Worm (Caenorhabditis elegans) whole organism, young adult: ENCODE measurements around the gene hex-3.
A peak's percentile ranks its signal among the peaks of the same experiment; 100 is the strongest.

Source experiments
- B0019.2 ChIP-seq: fragments of 200-800 bp; sonication (Bioruptor generic); conservative IDR thresholded peaks from 2 replicates; pipeline ENCODE4 v1.3.6; 2022; ENCODE audit warnings: missing genetic modification reagents, missing genetic modification characterization, missing compliant biosample characterization
- B0035.1 ChIP-seq: sonication (generic microtip); optimal IDR thresholded peaks from 2 replicates; lab custom pipeline; 2016; ENCODE audit warnings: missing genetic modification characterization, mild to moderate bottlenecking, missing compliant biosample characterization, missing genotype, missing genetic modification reagents
- B0336.3 ChIP-seq: fragments of 200-800 bp; sonication (Bioruptor generic); IDR thresholded peaks from 2 replicates; pipeline ENCODE4 v1.3.6; 2022; ENCODE audit warnings: missing genetic modification characterization, missing compliant biosample characterization
- D2030.7 ChIP-seq: fragments of 200-800 bp; sonication (Bioruptor generic); IDR thresholded peaks from 2 replicates; pipeline ENCODE4 v1.3.6; 2022; ENCODE audit warnings: missing genetic modification reagents, missing genetic modification characterization, missing compliant biosample characterization
- F33H1.4 ChIP-seq: fragments of 200-800 bp; sonication (Bioruptor generic); IDR thresholded peaks from 2 replicates; pipeline ENCODE4 v1.3.6; 2022; ENCODE audit warnings: missing genetic modification reagents, missing genetic modification characterization, missing compliant biosample characterization
- F37B4.10 ChIP-seq: fragments of 200-800 bp; sonication (Bioruptor generic); IDR thresholded peaks from 2 replicates; pipeline ENCODE4 v1.3.6; 2022; ENCODE audit warnings: missing genetic modification characterization, missing compliant biosample characterization
- F52B5.7 ChIP-seq: sonication (generic microtip); optimal IDR thresholded peaks from 2 replicates; lab custom pipeline; 2016; ENCODE audit warnings: mild to moderate bottlenecking, missing genetic modification characterization, missing compliant biosample characterization
- F57A8.1 ChIP-seq: fragments of 200-800 bp; sonication (Bioruptor generic); optimal IDR thresholded peaks from 2 replicates; lab custom pipeline; 2018; ENCODE audit warnings: mild to moderate bottlenecking, missing genetic modification characterization, moderate library complexity, missing compliant biosample characterization
- K11D2.4 ChIP-seq: fragments of 200-800 bp; sonication (Bioruptor generic); IDR thresholded peaks from 2 replicates; pipeline ENCODE4 v1.3.6; 2022; ENCODE audit warnings: missing genetic modification reagents, missing genetic modification characterization, missing compliant biosample characterization
- K12H6.12 ChIP-seq: fragments of 200-800 bp; sonication (Bioruptor generic); optimal IDR thresholded peaks from 2 replicates; lab custom pipeline; 2018; ENCODE audit warnings: mild to moderate bottlenecking, missing genetic modification characterization, missing compliant biosample characterization
- Y53F4B.3 ChIP-seq: fragments of 200-800 bp; sonication (Bioruptor generic); IDR thresholded peaks from 2 replicates; pipeline ENCODE4 v1.3.6; 2022; ENCODE audit warnings: missing genetic modification reagents, missing genetic modification characterization, missing compliant biosample characterization
- Y79H2A.3 ChIP-seq: fragments of 200-800 bp; sonication (Bioruptor generic); conservative IDR thresholded peaks from 2 replicates; pipeline ENCODE4 v1.3.6; 2022; ENCODE audit warnings: missing genetic modification reagents, missing genetic modification characterization, missing compliant biosample characterization
- Y95B8A.8 ChIP-seq: fragments of 200-800 bp; sonication (Bioruptor generic); IDR thresholded peaks from 2 replicates; pipeline ENCODE4 v1.3.6; 2022; ENCODE audit warnings: missing genetic modification reagents, missing genetic modification characterization, missing compliant biosample characterization
- ama-1 ChIP-seq, 3 experiments: fragments of 150-350 bp in 1 of 3; sonication (generic microtip) in 2 of 3; optimal IDR thresholded peaks; 2 replicates each; lab custom pipeline; 2014 to 2018; ENCODE audit warnings: missing biosample characterization in 2 of 3, missing genetic modification characterization in 2 of 3, missing genetic modification reagents in 2 of 3
- aptf-3 ChIP-seq: fragments of 200-800 bp; sonication (Bioruptor generic); IDR thresholded peaks from 2 replicates; pipeline ENCODE4 v1.3.6; 2022; ENCODE audit warnings: missing genetic modification characterization, missing compliant biosample characterization
- atf-7 ChIP-seq: sonication (generic microtip); optimal IDR thresholded peaks from 2 replicates; lab custom pipeline; 2017; ENCODE audit warnings: mild to moderate bottlenecking, missing genetic modification characterization, missing compliant biosample characterization
- athp-1 ChIP-seq: sonication (generic microtip); optimal IDR thresholded peaks from 2 replicates; lab custom pipeline; 2017; ENCODE audit warnings: mild to moderate bottlenecking, missing genetic modification characterization, missing compliant biosample characterization
- attf-5 ChIP-seq: fragments of 200-800 bp; sonication (Bioruptor generic); optimal IDR thresholded peaks from 2 replicates; lab custom pipeline; 2018; ENCODE audit warnings: mild to moderate bottlenecking, missing genetic modification characterization, missing compliant biosample characterization
- cebp-2 ChIP-seq: fragments of 200-800 bp; sonication (Bioruptor generic); IDR thresholded peaks from 2 replicates; pipeline ENCODE4 v1.3.6; 2022; ENCODE audit warnings: missing genetic modification characterization, missing compliant biosample characterization
- ceh-100 ChIP-seq: fragments of 200-800 bp; sonication (Bioruptor generic); IDR thresholded peaks from 2 replicates; pipeline ENCODE4 v1.3.6; 2022; ENCODE audit warnings: missing genetic modification reagents, missing genetic modification characterization, missing compliant biosample characterization
- ceh-91 ChIP-seq: fragments of 200-800 bp; sonication (Bioruptor generic); IDR thresholded peaks from 2 replicates; pipeline ENCODE4 v1.3.6; 2022; ENCODE audit warnings: missing genetic modification reagents, missing genetic modification characterization, missing compliant biosample characterization
- dox-1 ChIP-seq: fragments of 200-800 bp; sonication (Bioruptor generic); IDR thresholded peaks from 2 replicates; pipeline ENCODE4 v1.3.6; 2022; ENCODE audit warnings: missing genetic modification reagents, missing genetic modification characterization, missing compliant biosample characterization
- efl-1 ChIP-seq: fragments of 150-350 bp; optimal IDR thresholded peaks from 2 replicates; lab custom pipeline; 2014; ENCODE audit warnings: missing biosample characterization, missing genetic modification reagents, missing genetic modification characterization
- ekl-4 ChIP-seq: fragments of 200-800 bp; sonication (Bioruptor generic); IDR thresholded peaks from 2 replicates; pipeline ENCODE4 v1.3.6; 2022; ENCODE audit warnings: missing genetic modification reagents, missing genetic modification characterization, missing compliant biosample characterization
- gei-17 ChIP-seq: fragments of 200-800 bp; sonication (Bioruptor generic); optimal IDR thresholded peaks from 2 replicates; lab custom pipeline; 2018; ENCODE audit warnings: mild to moderate bottlenecking, missing genetic modification characterization, missing compliant biosample characterization
- him-1 ChIP-seq: sonication (generic microtip); optimal IDR thresholded peaks from 2 replicates; lab custom pipeline; 2016; ENCODE audit warnings: missing genotype, missing genetic modification reagents, missing genetic modification characterization, missing compliant biosample characterization
- hmg-1.2 ChIP-seq: fragments of 200-800 bp; sonication (Bioruptor generic); IDR thresholded peaks from 2 replicates; pipeline ENCODE4 v1.3.6; 2022; ENCODE audit warnings: missing genetic modification reagents, missing genetic modification characterization, missing compliant biosample characterization
- hmg-20 ChIP-seq: fragments of 200-800 bp; sonication (Bioruptor generic); IDR thresholded peaks from 2 replicates; pipeline ENCODE4 v1.3.6; 2022; ENCODE audit warnings: missing genetic modification reagents, missing genetic modification characterization, missing compliant biosample characterization
- hsf-1 ChIP-seq: fragments of 200-800 bp; sonication (Bioruptor generic); IDR thresholded peaks from 2 replicates; pipeline ENCODE4 v1.3.6; 2022; ENCODE audit warnings: missing genetic modification reagents, missing genetic modification characterization, missing compliant biosample characterization
- lag-1 ChIP-seq: fragments of 200-800 bp; sonication (Bioruptor generic); IDR thresholded peaks from 2 replicates; pipeline ENCODE4 v1.3.6; 2022; ENCODE audit warnings: missing genetic modification reagents, missing genetic modification characterization, missing compliant biosample characterization
- let-526 ChIP-seq: fragments of 200-800 bp; sonication (Bioruptor generic); IDR thresholded peaks from 2 replicates; pipeline ENCODE4 v1.3.6; 2022; ENCODE audit warnings: missing genetic modification reagents, missing genetic modification characterization, missing compliant biosample characterization
- lin-35 ChIP-seq, 3 experiments: fragments of 150-350 bp in 2 of 3; sonication (generic microtip) in 1 of 3; optimal IDR thresholded peaks; 2 replicates each; lab custom pipeline; 2014 to 2018; ENCODE audit warnings: missing biosample characterization in 3 of 3, missing genetic modification characterization in 3 of 3, missing genetic modification reagents in 3 of 3
- lin-40 ChIP-seq: sonication (generic microtip); optimal IDR thresholded peaks from 2 replicates; lab custom pipeline; 2016; ENCODE audit warnings: missing genetic modification characterization, mild to moderate bottlenecking, missing compliant biosample characterization, missing genotype, missing genetic modification reagents
- lin-54 ChIP-seq: fragments of 200-800 bp; sonication (Bioruptor generic); optimal IDR thresholded peaks from 2 replicates; lab custom pipeline; 2018; ENCODE audit warnings: mild to moderate bottlenecking, missing genetic modification characterization, missing compliant biosample characterization
- lir-1 ChIP-seq: fragments of 200-800 bp; sonication (Bioruptor generic); conservative IDR thresholded peaks from 2 replicates; pipeline ENCODE4 v1.3.6; 2022; ENCODE audit warnings: missing genetic modification reagents, missing genetic modification characterization, missing compliant biosample characterization
- madf-3 ChIP-seq: fragments of 200-800 bp; sonication (Bioruptor generic); IDR thresholded peaks from 2 replicates; pipeline ENCODE4 v1.3.6; 2022; ENCODE audit warnings: missing genetic modification reagents, missing genetic modification characterization, missing compliant biosample characterization
- madf-6 ChIP-seq: fragments of 200-800 bp; sonication (Bioruptor generic); IDR thresholded peaks from 2 replicates; pipeline ENCODE4 v1.3.6; 2022; ENCODE audit warnings: missing genetic modification reagents, missing genetic modification characterization, missing compliant biosample characterization
- madf-8 ChIP-seq: fragments of 200-800 bp; sonication (Bioruptor generic); conservative IDR thresholded peaks from 2 replicates; pipeline ENCODE4 v1.3.6; 2022; ENCODE audit warnings: missing genetic modification reagents, missing genetic modification characterization, missing compliant biosample characterization
- mcd-1 ChIP-seq: fragments of 200-800 bp; sonication (Bioruptor generic); IDR thresholded peaks from 2 replicates; pipeline ENCODE4 v1.3.6; 2022; ENCODE audit warnings: missing genetic modification reagents, missing genetic modification characterization, missing compliant biosample characterization
- mxl-1 ChIP-seq: sonication (generic microtip); optimal IDR thresholded peaks from 2 replicates; lab custom pipeline; 2016; ENCODE audit warnings: missing genetic modification characterization, missing compliant biosample characterization
- nfya-1 ChIP-seq: sonication (generic microtip); optimal IDR thresholded peaks from 2 replicates; lab custom pipeline; 2017; ENCODE audit warnings: antibody characterized with exemption, missing compliant biosample characterization, missing genetic modification characterization, borderline replicate concordance; ENCODE audit not compliant: insufficient read depth
- nhr-90 ChIP-seq: sonication (generic microtip); optimal IDR thresholded peaks from 2 replicates; lab custom pipeline; 2016; ENCODE audit warnings: missing genotype, mild to moderate bottlenecking, missing genetic modification characterization, missing compliant biosample characterization
- xnd-1 ChIP-seq: sonication (generic microtip); optimal IDR thresholded peaks from 2 replicates; lab custom pipeline; 2016; ENCODE audit warnings: missing genotype, missing genetic modification reagents, missing genetic modification characterization, missing compliant biosample characterization
- zim-3 ChIP-seq: sonication (generic microtip); optimal IDR thresholded peaks from 2 replicates; lab custom pipeline; 2017; ENCODE audit warnings: mild to moderate bottlenecking, missing genetic modification characterization, moderate library complexity, missing compliant biosample characterization
- ztf-25 ChIP-seq: fragments of 200-800 bp; sonication (Bioruptor generic); IDR thresholded peaks from 2 replicates; pipeline ENCODE4 v1.3.6; 2022; ENCODE audit warnings: missing genetic modification reagents, missing genetic modification characterization, missing compliant biosample characterization
- ztf-6 ChIP-seq: fragments of 200-800 bp; sonication (Bioruptor generic); IDR thresholded peaks from 2 replicates; pipeline ENCODE4 v1.3.6; 2022; ENCODE audit warnings: missing genetic modification reagents, missing genetic modification characterization, missing compliant biosample characterization

hex-3 gene

DNA sequence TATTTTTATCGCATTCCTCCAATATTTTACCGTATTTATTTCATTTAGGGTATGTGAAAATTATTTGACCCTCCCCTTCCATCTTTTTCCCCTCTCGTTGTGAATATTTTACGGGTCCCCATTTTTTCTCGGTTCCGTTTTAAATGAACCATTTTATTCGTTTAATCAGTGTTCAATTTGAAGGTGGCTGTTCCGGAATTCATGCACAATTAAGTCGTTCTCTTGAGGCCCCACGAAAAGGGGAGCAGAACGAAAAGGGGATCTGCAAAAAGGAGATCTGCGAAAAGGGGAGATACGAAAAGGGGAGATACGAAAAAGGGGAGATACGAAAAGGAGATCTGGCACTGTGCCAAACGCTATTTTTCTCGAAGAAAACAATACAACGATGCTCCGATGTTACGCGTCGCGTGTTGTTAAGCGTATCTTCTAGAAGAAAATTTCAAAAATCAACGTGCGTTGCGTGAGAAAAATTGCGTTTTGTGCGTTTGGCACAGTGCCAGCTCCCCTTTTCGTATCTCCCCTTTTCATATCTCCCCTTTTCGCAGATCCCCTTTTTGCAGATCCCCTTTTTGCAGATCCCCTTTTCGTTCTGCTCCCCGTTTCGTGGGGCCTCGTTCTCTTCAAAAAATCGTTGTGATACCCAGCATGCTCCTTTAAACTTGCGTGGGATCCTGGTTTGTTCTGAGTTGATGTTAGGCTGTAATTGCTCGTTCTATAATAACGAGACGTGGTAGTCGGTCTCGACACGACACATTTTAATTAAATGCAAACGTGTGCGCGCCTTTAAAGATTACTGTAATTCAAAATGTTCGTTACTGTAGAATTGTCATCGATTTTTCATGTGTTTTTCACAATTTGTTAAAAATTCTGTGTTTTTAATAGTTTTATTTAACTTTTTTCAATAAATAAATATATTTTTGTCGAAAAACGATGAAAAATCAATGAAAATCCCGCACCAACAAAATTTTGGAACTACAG lies 37.9 kb upstream of the hex-3 start (continued):
- TF ChIP-seq zim-3 (tag; lab: Kevin White, UChicago), result no peak
- no peak for TF ChIP-seq ama-1 (optimal IDR thresholded peaks at IDR 0.05; lab: Kevin White, UChicago)
- TF ChIP-seq ama-1 (GFP tag; optimal IDR thresholded peaks at IDR 0.05; lab: Kevin White, UChicago), result peak in 1 of 2 experiments; percentile 78
- TF ChIP-seq lin-35 (GFP tag; optimal IDR thresholded peaks at IDR 0.05; lab: Kevin White, UChicago), result peak in 1 of 3 experiments; percentile 3
- peak; percentile 0 for TF ChIP-seq xnd-1
- TF ChIP-seq nhr-90 (tag; lab: Kevin White, UChicago), result no peak
- TF ChIP-seq cebp-2, result 0 out of 2 replicates have a peak, but pooled peaks have one; percentile 58
- peak; percentile 55 for TF ChIP-seq mcd-1
- TF ChIP-seq F37B4.10 (GFP tag; lab: Robert Waterston, UW), result 0 out of 2 replicates have a peak, but pooled peaks have one; percentile 29
- TF ChIP-seq hmg-1.2, result peak; percentile 62
- TF ChIP-seq him-1 (tag; lab: Kevin White, UChicago), result peak; percentile 56
- peak; percentile 93 for TF ChIP-seq Y79H2A.3 (GFP tag; lab: Robert Waterston, UW)
- TF ChIP-seq gei-17, result no peak
- TF ChIP-seq hmg-20 (GFP tag; lab: Robert Waterston, UW), result no peak
- no peak for TF ChIP-seq F57A8.1 (GFP tag; lab: Kevin White, UChicago)
- peak; percentile 12 for TF ChIP-seq K12H6.12 (tag; lab: Kevin White, UChicago)
- no peak for TF ChIP-seq lag-1 (GFP tag; lab: Robert Waterston, UW)
- peak; percentile 96 for TF ChIP-seq hsf-1 (GFP tag; lab: Robert Waterston, UW)
- TF ChIP-seq ztf-6 (GFP tag; lab: Robert Waterston, UW), result peak; percentile 48; the same call in 1 of the 2 replicates
- no peak for TF ChIP-seq attf-5 (GFP tag; lab: Kevin White, UChicago)
- TF ChIP-seq B0035.1 (tag; lab: Kevin White, UChicago), result no peak
- TF ChIP-seq ceh-91 (GFP tag; lab: Robert Waterston, UW), result 0 out of 2 replicates have a peak, but pooled peaks have one; percentile 60
- peak; percentile 36 for TF ChIP-seq athp-1 (tag; lab: Kevin White, UChicago)
- peak; percentile 19; the same call in 1 of the 2 replicates for TF ChIP-seq lir-1 (GFP tag; lab: Robert Waterston, UW)
- TF ChIP-seq B0336.3 (GFP tag; lab: Robert Waterston, UW), result peak; percentile 10
- peak; percentile 83; the same call in 1 of the 2 replicates for TF ChIP-seq madf-3 (GFP tag; lab: Robert Waterston, UW)
- TF ChIP-seq efl-1, result peak; percentile 33
- TF ChIP-seq let-526 (GFP tag; lab: Robert Waterston, UW), result no peak
- peak; percentile 92 for TF ChIP-seq ceh-100 (GFP tag; lab: Robert Waterston, UW)
- TF ChIP-seq F33H1.4, result peak; percentile 65
- TF ChIP-seq mxl-1 (tag; lab: Kevin White, UChicago), result no peak
- TF ChIP-seq dox-1 (GFP tag; lab: Robert Waterston, UW), result peak; percentile 69
- peak; percentile 45; the same call in 1 of the 2 replicates for TF ChIP-seq B0019.2 (GFP tag; lab: Robert Waterston, UW)
- peak; percentile 86 for TF ChIP-seq Y53F4B.3
- TF ChIP-seq ztf-25 (GFP tag; lab: Robert Waterston, UW), result peak; percentile 87; the same call in 1 of the 2 replicates
- peak; percentile 58 for TF ChIP-seq madf-8 (GFP tag; lab: Robert Waterston, UW)
- TF ChIP-seq lin-54 (GFP tag; lab: Kevin White, UChicago), result peak; percentile 56
- TF ChIP-seq nfya-1 (tag; lab: Kevin White, UChicago), result no peak
- TF ChIP-seq atf-7 (tag; lab: Kevin White, UChicago), result no peak
- peak; percentile 80; the same call in 1 of the 2 replicates for TF ChIP-seq aptf-3 (GFP tag; lab: Robert Waterston, UW)
- peak; percentile 85 for TF ChIP-seq ekl-4
- peak; percentile 28 for TF ChIP-seq F52B5.7 (tag; lab: Kevin White, UChicago)
- peak; percentile 44; the same call in 1 of the 2 replicates for TF ChIP-seq K11D2.4
- TF ChIP-seq D2030.7 (GFP tag; lab: Robert Waterston, UW), result peak; percentile 93
- peak; percentile 91 for TF ChIP-seq madf-6 (GFP tag; lab: Robert Waterston, UW)
- TF ChIP-seq lin-40, result no peak
- peak; percentile 97 for TF ChIP-seq Y95B8A.8 (GFP tag; lab: Robert Waterston, UW)
